Fruit fly (Drosophila melanogaster): ENCODE data around the gene CG5167.

CG5167 gene

DNA sequence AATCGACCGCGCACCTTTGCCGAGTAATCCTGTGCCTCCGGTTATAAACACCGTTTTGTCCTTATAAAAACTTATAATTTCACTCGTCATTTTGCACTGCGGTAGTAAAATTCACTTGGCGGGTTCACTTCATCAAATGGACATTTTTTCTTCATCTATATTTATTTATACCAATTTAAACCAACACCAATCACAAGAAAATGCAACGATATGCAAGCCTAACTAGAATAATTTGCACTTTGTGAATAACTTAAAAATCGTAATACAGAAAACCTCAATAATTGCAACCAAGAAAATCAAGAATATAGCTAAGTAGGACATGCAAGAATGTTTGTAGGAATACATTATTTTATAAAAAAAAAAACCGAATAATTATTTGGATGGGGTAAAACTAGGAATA, 10.5 kb upstream of the CG5167 start, which contains the start of the genes CG10096 and CG10097:
CG10096 (minus strand) TSS at position 101 of the 400 bp plus-strand sequence.
CG10097 (minus strand) TSS at position 101 of the 400 bp plus-strand sequence.
- TF ChIP-seq Ets65A (GFP tag) (peak; percentile 29), CG4404 (GFP tag; IDR thresholded peaks at IDR 0.05) (no peak)

DNA sequence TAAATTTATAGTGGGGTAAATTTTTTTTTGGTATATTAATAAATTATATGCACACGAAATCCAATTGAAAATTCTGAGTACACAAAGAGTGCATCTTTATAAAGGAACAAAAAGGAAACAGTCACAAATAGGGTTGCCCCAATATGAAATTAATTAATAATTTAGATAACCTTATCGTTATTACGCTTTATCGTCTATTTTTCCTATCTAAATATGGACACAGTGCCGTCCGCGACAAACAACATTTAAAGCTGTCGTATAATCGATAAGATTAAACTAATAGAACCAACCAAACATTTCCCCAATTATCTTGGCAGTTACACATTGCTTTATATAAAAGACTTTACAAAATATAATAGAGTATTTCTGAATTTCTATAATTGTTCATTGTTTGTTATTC, 8.3 kb upstream of the CG5167 start:
- TF ChIP-seq CG17359 (tag; optimal IDR thresholded peaks at IDR 0.05) (no peak), Poxn (GFP tag; IDR thresholded peaks at IDR 0.05) (no peak), crp (GFP tag; optimal IDR thresholded peaks at IDR 0.05) (no peak), CG7745 (tag; optimal IDR thresholded peaks at IDR 0.05) (peak; percentile 89), CG4617 (GFP tag; optimal IDR thresholded peaks at IDR 0.05; ENCODE audit: borderline replicate concordance) (no peak), pho (GFP tag; optimal IDR thresholded peaks at IDR 0.05) (no peak), Elba2 (GFP tag; optimal IDR thresholded peaks at IDR 0.05) (no peak), Sox100B (GFP tag; optimal IDR thresholded peaks at IDR 0.05) (no peak), CG18476 (GFP tag; optimal IDR thresholded peaks at IDR 0.05) (peak; percentile 13), Lpt (GFP tag; optimal IDR thresholded peaks at IDR 0.05) (no peak), CG4820 (GFP tag; optimal IDR thresholded peaks at IDR 0.05) (no peak), pzg (GFP tag; optimal IDR thresholded peaks at IDR 0.05) (no peak), cg (GFP tag; optimal IDR thresholded peaks at IDR 0.05) (no peak), chif (GFP tag; optimal IDR thresholded peaks at IDR 0.05) (no peak), mirr (GFP tag; optimal IDR thresholded peaks at IDR 0.05) (peak; percentile 67), run (tag; optimal IDR thresholded peaks at IDR 0.05) (no peak), CG4854 (GFP tag; optimal IDR thresholded peaks at IDR 0.05) (no peak), cato (GFP tag; optimal IDR thresholded peaks at IDR 0.05; ENCODE audit: borderline replicate concordance) (no peak), sc (optimal IDR thresholded peaks at IDR 0.05) (no peak), sc (GFP tag; optimal IDR thresholded peaks at IDR 0.05) (no peak), CG34376 (GFP tag; optimal IDR thresholded peaks at IDR 0.05) (peak; percentile 18), twi (tag; optimal IDR thresholded peaks at IDR 0.05) (no peak), D19A (tag; optimal IDR thresholded peaks at IDR 0.05) (peak; percentile 17), CG6254 (GFP tag; optimal IDR thresholded peaks at IDR 0.05) (no peak), Optix (GFP tag; IDR thresholded peaks at IDR 0.05) (no peak), CG11093 (GFP tag; IDR thresholded peaks at IDR 0.05) (no peak), H15 (GFP tag; IDR thresholded peaks at IDR 0.05) (no peak), exex (tag; optimal IDR thresholded peaks at IDR 0.05) (peak; percentile 86), nerfin-1 (tag; optimal IDR thresholded peaks at IDR 0.05) (no peak), mld (GFP tag; IDR thresholded peaks at IDR 0.05; ENCODE audit: partially characterized antibody) (no peak), Deaf1 (tag; optimal IDR thresholded peaks at IDR 0.05) (no peak), Eip74EF (GFP tag; optimal IDR thresholded peaks at IDR 0.05) (no peak), Adf1 (GFP tag; IDR thresholded peaks at IDR 0.05) (no peak), tap (tag; optimal IDR thresholded peaks at IDR 0.05) (no peak), CG42726 (GFP tag; IDR thresholded peaks at IDR 0.05; ENCODE audit: partially characterized antibody) (no peak), CG6813 (GFP tag; optimal IDR thresholded peaks at IDR 0.05) (peak; percentile 0)

DNA sequence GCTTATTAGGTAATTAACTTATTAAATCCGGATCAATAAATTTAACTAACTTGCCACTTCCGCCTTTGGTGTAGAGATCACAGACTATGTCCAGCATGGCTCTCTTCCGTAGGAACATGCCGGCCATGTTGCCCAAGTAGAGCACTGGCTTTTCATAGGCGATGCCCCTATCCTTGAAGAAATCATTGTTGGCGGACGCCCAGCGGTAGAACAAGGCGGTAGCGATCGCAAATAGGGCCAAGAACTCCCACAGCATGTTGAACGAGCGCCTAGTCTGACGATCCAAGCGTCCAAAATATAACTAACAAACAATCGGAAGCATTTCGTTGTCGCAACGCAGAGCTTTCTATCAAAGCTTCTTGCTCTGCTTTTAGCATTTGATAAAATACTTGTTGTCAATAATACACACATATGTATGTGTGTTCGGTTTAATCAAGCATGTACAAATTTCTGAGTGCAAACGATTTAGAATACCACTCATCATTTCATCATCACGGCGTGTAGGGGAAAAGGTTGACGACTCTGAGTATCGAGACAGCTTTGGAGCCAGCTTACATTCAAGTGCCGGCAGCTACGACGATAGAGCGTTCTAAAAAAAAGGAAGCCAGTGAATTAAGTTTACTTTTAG, 7.6 kb upstream of the CG5167 start, which contains the start of gene Cyp9f3:
Cyp9f3 (minus strand) TSS at position 310 of the 628 bp plus-strand sequence.
- TF ChIP-seq CG16863 (GFP tag; optimal IDR thresholded peaks at IDR 0.05), result no peak
- TF ChIP-seq vvl (GFP tag; IDR thresholded peaks at IDR 0.05), result no peak
- TF ChIP-seq dmrt11E (tag; optimal IDR thresholded peaks at IDR 0.05), result no peak
- no peak for TF ChIP-seq gsb-n (tag; optimal IDR thresholded peaks at IDR 0.05)
- no peak for TF ChIP-seq Dip3 (GFP tag; optimal IDR thresholded peaks at IDR 0.05)
- TF ChIP-seq fu2 (GFP tag; optimal IDR thresholded peaks at IDR 0.05), result no peak
- no peak for TF ChIP-seq H2.0 (GFP tag; IDR thresholded peaks at IDR 0.05)
- peak; percentile 79 for TF ChIP-seq CG10543 (GFP tag; optimal IDR thresholded peaks at IDR 0.05)
- peak; percentile 50 for TF ChIP-seq Ets65A (GFP tag)
- no peak for TF ChIP-seq CG8359 (GFP tag; optimal IDR thresholded peaks at IDR 0.05; ENCODE audit: borderline replicate concordance)
- no peak for TF ChIP-seq onecut (GFP tag; IDR thresholded peaks at IDR 0.05)
- no peak for TF ChIP-seq wdn (GFP tag; IDR thresholded peaks at IDR 0.05)
- TF ChIP-seq MTF-1 (GFP tag; optimal IDR thresholded peaks at IDR 0.05; ENCODE audit: borderline replicate concordance), result peak; percentile 22

All from whole organism, embryonic.